Worm (Caenorhabditis elegans) whole organism, L4/young adult: ENCODE results near the gene gcy-13.

ENCODE experiments used
- W03F9.2 ChIP-seq: fragments of 150-350 bp; optimal IDR thresholded peaks from 2 replicates; lab custom pipeline; 2014; ENCODE audit warnings: missing biosample characterization, missing genetic modification characterization
- him-1 ChIP-seq: sonication (generic microtip); optimal IDR thresholded peaks from 2 replicates; lab custom pipeline; 2016; ENCODE audit warnings: missing genotype, missing genetic modification reagents, missing genetic modification characterization, missing compliant biosample characterization

ce11 chrV:12404544-12404943 lies 35.2 kb upstream of the gcy-13 start, which contains the start of gene K01D12.9:
- TF ChIP-seq him-1 (tag; lab: Kevin White, UChicago) (no peak), W03F9.2 (tag; lab: Kevin White, UChicago) (no peak)
